Worm (Caenorhabditis elegans) whole organism, L4/young adult: ENCODE measurements around the gene arrd-15.

ENCODE experiments used
- W03F9.2 ChIP-seq: fragments of 150-350 bp; optimal IDR thresholded peaks from 2 replicates; lab custom pipeline; 2014; ENCODE audit warnings: missing biosample characterization, missing genetic modification characterization
- dao-5 ChIP-seq: sonication (generic microtip); optimal IDR thresholded peaks from 2 replicates; lab custom pipeline; 2016; ENCODE audit warnings: missing genotype, missing genetic modification characterization, moderate library complexity, missing compliant biosample characterization
- him-1 ChIP-seq: sonication (generic microtip); optimal IDR thresholded peaks from 2 replicates; lab custom pipeline; 2016; ENCODE audit warnings: missing genotype, missing genetic modification reagents, missing genetic modification characterization, missing compliant biosample characterization

DNA sequence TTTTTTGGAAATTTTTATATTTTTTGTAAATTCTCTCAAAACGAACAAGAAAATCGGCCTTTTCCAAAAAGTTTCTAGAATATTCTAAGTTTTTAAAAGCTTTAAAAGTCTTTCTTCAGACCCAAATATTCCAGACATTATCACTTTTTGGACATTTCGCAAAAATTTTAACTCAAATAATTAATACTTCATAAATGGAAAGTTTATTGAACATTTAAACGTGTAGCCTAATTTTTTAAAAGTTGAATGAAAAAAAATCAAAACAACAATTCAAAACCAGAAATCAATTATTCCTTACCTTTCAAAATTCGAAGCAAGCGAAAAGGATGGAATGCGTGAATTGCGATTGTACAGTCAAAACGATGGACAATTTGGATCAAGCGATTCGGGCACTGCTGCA lies 10.0 kb upstream of the arrd-15 start, which contains the start of gene ZK637.15:
- TF ChIP-seq him-1 (tag; lab: Kevin White, UChicago) (no peak), dao-5 (tag; lab: Kevin White, UChicago) (no peak), W03F9.2 (tag; lab: Kevin White, UChicago) (no peak)
